Worm (Caenorhabditis elegans) whole organism, mixed stage, embryonic: Measurements from ENCODE around the gene C42D8.9.

Experiments
- M03D4.4 ChIP-seq: sonication (generic microtip); optimal IDR thresholded peaks from 2 replicates; lab custom pipeline; 2017; ENCODE audit warnings: mild to moderate bottlenecking, missing genetic modification characterization, missing compliant biosample characterization
- bed-3 ChIP-seq: fragments of 200-800 bp; sonication (Bioruptor generic); optimal IDR thresholded peaks from 3 replicates; lab custom pipeline; 2018; ENCODE audit warnings: mild to moderate bottlenecking, missing genetic modification characterization, moderate library complexity, missing compliant biosample characterization
- blmp-1 ChIP-seq: fragments of 150-350 bp; optimal IDR thresholded peaks from 2 replicates; lab custom pipeline; 2014; ENCODE audit warnings: missing biosample characterization, missing genetic modification characterization
- ceh-39 ChIP-seq: fragments of 150-350 bp; optimal IDR thresholded peaks from 2 replicates; lab custom pipeline; 2014; ENCODE audit warnings: missing biosample characterization, missing genetic modification characterization
- ceh-43 ChIP-seq: fragments of 200-800 bp; sonication (Bioruptor generic); optimal IDR thresholded peaks from 2 replicates; lab custom pipeline; 2018; ENCODE audit warnings: mild to moderate bottlenecking, missing genetic modification characterization, moderate library complexity, missing compliant biosample characterization
- ceh-83 ChIP-seq: fragments of 200-800 bp; sonication (Bioruptor generic); optimal IDR thresholded peaks from 2 replicates; lab custom pipeline; 2018; ENCODE audit warnings: mild to moderate bottlenecking, missing genetic modification characterization, missing compliant biosample characterization
- ces-1 ChIP-seq: fragments of 150-350 bp; optimal IDR thresholded peaks from 2 replicates; lab custom pipeline; 2014; ENCODE audit warnings: missing biosample characterization, missing genetic modification reagents, missing genetic modification characterization
- cnd-1 ChIP-seq: fragments of 200-800 bp; sonication (Bioruptor generic); optimal IDR thresholded peaks from 2 replicates; lab custom pipeline; 2018; ENCODE audit warnings: mild to moderate bottlenecking, missing genetic modification characterization, missing compliant biosample characterization
- drap-1 ChIP-seq: fragments of 200-800 bp; sonication (Bioruptor generic); optimal IDR thresholded peaks from 3 replicates; lab custom pipeline; 2018; ENCODE audit warnings: mild to moderate bottlenecking, missing genetic modification characterization, missing compliant biosample characterization
- elt-1 ChIP-seq: sonication (generic microtip); optimal IDR thresholded peaks from 2 replicates; lab custom pipeline; 2017; ENCODE audit warnings: missing genetic modification characterization, mild to moderate bottlenecking, missing compliant biosample characterization, antibody characterized with exemption, moderate library complexity, borderline replicate concordance; ENCODE audit not compliant: insufficient read depth
- elt-3 ChIP-seq: fragments of 150-350 bp; optimal IDR thresholded peaks from 2 replicates; lab custom pipeline; 2014; ENCODE audit warnings: missing biosample characterization, missing genetic modification characterization
- flh-1 ChIP-seq: fragments of 200-800 bp; sonication (Bioruptor generic); optimal IDR thresholded peaks from 2 replicates; lab custom pipeline; 2018; ENCODE audit warnings: mild to moderate bottlenecking, missing genetic modification characterization, moderate library complexity, missing compliant biosample characterization
- hlh-1 ChIP-seq: fragments of 150-350 bp; optimal IDR thresholded peaks from 2 replicates; lab custom pipeline; 2014; ENCODE audit warnings: missing biosample characterization, missing genetic modification reagents, missing genetic modification characterization
- lin-13 ChIP-seq: fragments of 150-350 bp; optimal IDR thresholded peaks from 2 replicates; lab custom pipeline; 2014; ENCODE audit warnings: missing biosample characterization, missing genetic modification characterization
- lin-32 ChIP-seq: fragments of 200-800 bp; sonication (Bioruptor generic); optimal IDR thresholded peaks from 2 replicates; lab custom pipeline; 2018; ENCODE audit warnings: mild to moderate bottlenecking, missing genetic modification characterization, missing compliant biosample characterization
- lsy-2 ChIP-seq: fragments of 150-350 bp; optimal IDR thresholded peaks from 2 replicates; lab custom pipeline; 2014; ENCODE audit warnings: missing biosample characterization, missing genetic modification characterization
- mab-5 ChIP-seq: fragments of 150-350 bp; optimal IDR thresholded peaks from 2 replicates; lab custom pipeline; 2014; ENCODE audit warnings: missing biosample characterization, missing genetic modification characterization
- mep-1 ChIP-seq: fragments of 150-350 bp; optimal IDR thresholded peaks from 2 replicates; lab custom pipeline; 2017; ENCODE audit warnings: missing biosample characterization, missing genetic modification reagents, missing genetic modification characterization, inconsistent platforms
- mls-2 ChIP-seq: sonication (generic microtip); optimal IDR thresholded peaks from 2 replicates; lab custom pipeline; 2016; ENCODE audit warnings: mild to moderate bottlenecking, missing genetic modification characterization, moderate library complexity, missing compliant biosample characterization
- nhr-12 ChIP-seq: fragments of 150-350 bp; optimal IDR thresholded peaks from 2 replicates; lab custom pipeline; 2014; ENCODE audit warnings: missing biosample characterization, missing genetic modification characterization
- nhr-2 ChIP-seq: fragments of 150-350 bp; optimal IDR thresholded peaks from 2 replicates; lab custom pipeline; 2014; ENCODE audit warnings: missing biosample characterization, missing genetic modification characterization
- nhr-237 ChIP-seq: fragments of 150-350 bp; optimal IDR thresholded peaks from 2 replicates; lab custom pipeline; 2014; ENCODE audit warnings: missing biosample characterization, missing genetic modification characterization
- nhr-28 ChIP-seq: fragments of 150-350 bp; optimal IDR thresholded peaks from 2 replicates; lab custom pipeline; 2014; ENCODE audit warnings: missing biosample characterization, missing genetic modification characterization
- nhr-76 ChIP-seq: sonication (generic microtip); optimal IDR thresholded peaks from 2 replicates; lab custom pipeline; 2017; ENCODE audit warnings: missing biosample characterization, missing genetic modification characterization
- pha-4 ChIP-seq: fragments of 150-350 bp; optimal IDR thresholded peaks from 2 replicates; lab custom pipeline; 2018; ENCODE audit warnings: missing biosample characterization, missing genetic modification reagents, missing genetic modification characterization
- sem-2 ChIP-seq: fragments of 200-800 bp; sonication (Bioruptor generic); optimal IDR thresholded peaks from 2 replicates; lab custom pipeline; 2018; ENCODE audit warnings: mild to moderate bottlenecking, missing genetic modification characterization, missing compliant biosample characterization
- snpc-4 ChIP-seq: fragments of 150-350 bp; optimal IDR thresholded peaks from 2 replicates; lab custom pipeline; 2014; ENCODE audit warnings: missing biosample characterization, missing genetic modification characterization
- sptf-1 ChIP-seq: sonication (generic microtip); optimal IDR thresholded peaks from 2 replicates; lab custom pipeline; 2017; ENCODE audit warnings: mild to moderate bottlenecking, missing genetic modification characterization, moderate library complexity, missing compliant biosample characterization
- tbx-8 ChIP-seq: fragments of 200-800 bp; sonication (Bioruptor generic); optimal IDR thresholded peaks from 2 replicates; lab custom pipeline; 2018; ENCODE audit warnings: mild to moderate bottlenecking, missing genetic modification characterization, moderate library complexity, missing compliant biosample characterization
- unc-120 ChIP-seq: sonication (generic microtip); optimal IDR thresholded peaks from 2 replicates; lab custom pipeline; 2017; ENCODE audit warnings: missing genetic modification characterization, missing compliant biosample characterization; ENCODE audit not compliant: poor library complexity, severe bottlenecking
- unc-39 ChIP-seq: fragments of 150-350 bp; optimal IDR thresholded peaks from 2 replicates; lab custom pipeline; 2014; ENCODE audit warnings: missing biosample characterization, missing genetic modification characterization
- unc-62 ChIP-seq: fragments of 150-350 bp; optimal IDR thresholded peaks from 2 replicates; lab custom pipeline; 2014; ENCODE audit warnings: missing biosample characterization, missing genetic modification reagents, missing genetic modification characterization
- zip-8 ChIP-seq: fragments of 150-350 bp; optimal IDR thresholded peaks from 2 replicates; lab custom pipeline; 2014; ENCODE audit warnings: missing biosample characterization, missing genetic modification characterization
- ztf-11 ChIP-seq: fragments of 150-350 bp; optimal IDR thresholded peaks from 2 replicates; lab custom pipeline; 2014; ENCODE audit warnings: missing biosample characterization, missing genetic modification characterization

The C42D8.9 gene

ce11 chrX:5096967-5097366 is 9.9 kb downstream of the C42D8.9 start, which contains the start of gene acn-1:
TSS of gene acn-1 (minus strand) at chrX:5097067.
- TF ChIP-seq nhr-237 (tag; lab: Kevin White, UChicago): no peak
- no peak for TF ChIP-seq drap-1 (GFP tag; lab: Kevin White, UChicago)
- TF ChIP-seq ztf-11: no peak
- TF ChIP-seq lin-32 (GFP tag; lab: Kevin White, UChicago): no peak
- no peak for TF ChIP-seq zip-8 (tag; lab: Kevin White, UChicago)
- TF ChIP-seq nhr-2 (tag; lab: Kevin White, UChicago): no peak
- TF ChIP-seq nhr-28 (tag; lab: Kevin White, UChicago): no peak
- TF ChIP-seq sptf-1 (tag; lab: Kevin White, UChicago): no peak
- no peak for TF ChIP-seq unc-39 (tag; lab: Kevin White, UChicago)
- TF ChIP-seq mab-5 (tag; lab: Kevin White, UChicago): no peak
- no peak for TF ChIP-seq blmp-1 (tag; lab: Kevin White, UChicago)
- no peak for TF ChIP-seq ceh-83 (GFP tag; lab: Kevin White, UChicago)
- TF ChIP-seq ceh-39 (tag; lab: Kevin White, UChicago): no peak
- TF ChIP-seq snpc-4 (tag; lab: Kevin White, UChicago): no peak
- TF ChIP-seq nhr-12 (tag; lab: Kevin White, UChicago): no peak
- no peak for TF ChIP-seq ces-1

- TF ChIP-seq elt-3: no peak
- no peak for TF ChIP-seq cnd-1
- no peak for TF ChIP-seq drap-1 (GFP tag; lab: Kevin White, UChicago)
- no peak for TF ChIP-seq zip-8 (tag; lab: Kevin White, UChicago)
- no peak for TF ChIP-seq lin-13 (tag; lab: Kevin White, UChicago)
Observed at ce11 chrX:5093997-5094396, 12.8 kb downstream of the C42D8.9 start.

DNA sequence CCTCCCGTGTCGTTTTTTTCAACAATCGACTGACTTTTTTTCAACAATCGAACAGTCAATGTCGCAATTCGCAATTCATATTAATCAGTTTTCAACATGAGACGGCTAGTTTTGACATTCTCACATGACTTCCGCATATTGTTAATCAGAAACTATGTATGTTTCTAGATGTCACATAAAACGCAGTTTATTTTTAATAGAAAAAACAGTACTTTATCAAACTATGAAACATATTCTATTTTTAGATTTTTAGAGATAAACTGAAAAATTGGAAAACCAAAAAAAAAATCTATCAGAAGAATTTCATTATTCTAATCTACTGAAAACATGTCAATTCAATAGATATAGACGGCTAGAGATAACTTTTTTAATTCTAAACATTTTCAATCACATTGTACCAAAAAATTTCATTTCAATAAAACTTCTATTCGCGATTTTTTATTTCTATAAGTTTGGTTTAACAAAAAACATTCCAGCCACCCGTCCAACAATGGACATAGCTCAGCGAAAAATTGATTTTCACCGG is 19.4 kb downstream of the C42D8.9 start, which contains the start of gene pnk-4:
TSS of gene pnk-4 (plus strand) at position 476 of the 526 bp plus-strand sequence.
- TF ChIP-seq cnd-1: no peak
- TF ChIP-seq drap-1 (GFP tag; lab: Kevin White, UChicago): no peak
- TF ChIP-seq nhr-237 (tag; lab: Kevin White, UChicago): no peak
- TF ChIP-seq mep-1 (tag; lab: Kevin White, UChicago): no peak
- no peak for TF ChIP-seq flh-1 (GFP tag; lab: Kevin White, UChicago)
- TF ChIP-seq nhr-2 (tag; lab: Kevin White, UChicago): no peak
- TF ChIP-seq zip-8 (tag; lab: Kevin White, UChicago): no peak
- no peak for TF ChIP-seq ztf-11
- no peak for TF ChIP-seq lin-13 (tag; lab: Kevin White, UChicago)
- no peak for TF ChIP-seq mab-5 (tag; lab: Kevin White, UChicago)
- TF ChIP-seq pha-4 (tag; lab: Kevin White, UChicago): no peak
- TF ChIP-seq bed-3 (GFP tag; lab: Kevin White, UChicago): no peak
- no peak for TF ChIP-seq elt-3
- TF ChIP-seq M03D4.4 (tag; lab: Kevin White, UChicago): no peak
- TF ChIP-seq hlh-1: no peak
- TF ChIP-seq ceh-39 (tag; lab: Kevin White, UChicago): no peak
- TF ChIP-seq nhr-12 (tag; lab: Kevin White, UChicago): no peak
- no peak for TF ChIP-seq ces-1
- no peak for TF ChIP-seq unc-62 (GFP tag; lab: Kevin White, UChicago)

DNA sequence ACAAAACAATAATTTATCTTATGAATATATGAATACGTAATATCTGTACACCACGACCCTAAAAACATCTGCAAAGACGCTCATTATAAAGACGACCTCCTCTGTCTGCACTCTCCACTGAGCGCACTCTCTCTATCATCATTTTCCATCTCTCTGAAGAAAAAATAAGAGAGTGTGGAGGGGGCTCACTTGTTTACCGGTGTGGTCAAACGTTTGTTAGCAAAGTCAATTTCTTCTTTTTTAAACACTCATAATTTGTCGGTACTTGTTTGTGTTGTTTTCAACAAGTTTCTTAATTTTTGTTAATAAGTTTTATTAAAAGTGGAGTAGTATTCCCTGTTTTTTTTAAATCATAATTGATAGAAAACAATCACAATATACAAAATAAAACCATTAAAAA is 20.6 kb downstream of the C42D8.9 start:
- no peak for TF ChIP-seq mab-5 (tag; lab: Kevin White, UChicago)
- TF ChIP-seq bed-3 (GFP tag; lab: Kevin White, UChicago): no peak
- peak; percentile 14 for TF ChIP-seq mep-1 (tag; lab: Kevin White, UChicago)
- no peak for TF ChIP-seq drap-1 (GFP tag; lab: Kevin White, UChicago)
- TF ChIP-seq, all 35 proteins: peak for 1

ce11 chrX:5085465-5085864 is 21.4 kb downstream of the C42D8.9 start:
- TF ChIP-seq nhr-76 (tag; lab: Kevin White, UChicago) (peak; percentile 27), nhr-28 (tag; lab: Kevin White, UChicago) (peak; percentile 56), lin-32 (GFP tag; lab: Kevin White, UChicago) (peak; percentile 90), ztf-11 (peak; percentile 79), snpc-4 (tag; lab: Kevin White, UChicago) (no peak), pha-4 (tag; lab: Kevin White, UChicago) (peak; percentile 64), mep-1 (tag; lab: Kevin White, UChicago) (peak; percentile 93), zip-8 (tag; lab: Kevin White, UChicago) (no peak), sptf-1 (tag; lab: Kevin White, UChicago) (peak; percentile 98), mls-2 (tag; lab: Kevin White, UChicago) (peak; percentile 99), nhr-2 (tag; lab: Kevin White, UChicago) (no peak), elt-3 (peak; percentile 52), tbx-8 (GFP tag; lab: Kevin White, UChicago) (peak; percentile 92), hlh-1 (peak; percentile 81), lin-13 (tag; lab: Kevin White, UChicago) (peak; percentile 66), M03D4.4 (tag; lab: Kevin White, UChicago) (peak; percentile 96), ceh-39 (tag; lab: Kevin White, UChicago) (peak; percentile 15), unc-39 (tag; lab: Kevin White, UChicago) (peak; percentile 54), ces-1 (peak; percentile 73), flh-1 (GFP tag; lab: Kevin White, UChicago) (peak; percentile 91), unc-62 (GFP tag; lab: Kevin White, UChicago) (peak; percentile 74), elt-1 (tag; lab: Kevin White, UChicago) (no peak), cnd-1 (peak; percentile 96), bed-3 (GFP tag; lab: Kevin White, UChicago) (peak; percentile 92), nhr-12 (tag; lab: Kevin White, UChicago) (peak; percentile 56), ceh-83 (GFP tag; lab: Kevin White, UChicago) (peak; percentile 99), lsy-2 (peak; percentile 55), sem-2 (GFP tag; lab: Kevin White, UChicago) (peak; percentile 93), nhr-237 (tag; lab: Kevin White, UChicago) (peak; percentile 68), unc-120 (tag; lab: Kevin White, UChicago) (peak; percentile 95), ceh-43 (GFP tag; lab: Kevin White, UChicago) (peak; percentile 94), mab-5 (tag; lab: Kevin White, UChicago) (peak; percentile 74), drap-1 (GFP tag; lab: Kevin White, UChicago) (peak; percentile 98)
